Worm (Caenorhabditis elegans) whole organism, mixed stage, embryonic: Measurements from ENCODE around the gene C40H1.7.
A peak's percentile ranks its signal among the peaks of the same experiment; 100 is the strongest.

Source experiments
- M03D4.4 ChIP-seq: sonication (generic microtip); optimal IDR thresholded peaks from 2 replicates; lab custom pipeline; 2017; ENCODE audit warnings: mild to moderate bottlenecking, missing genetic modification characterization, missing compliant biosample characterization
- bed-3 ChIP-seq: fragments of 200-800 bp; sonication (Bioruptor generic); optimal IDR thresholded peaks from 3 replicates; lab custom pipeline; 2018; ENCODE audit warnings: mild to moderate bottlenecking, missing genetic modification characterization, moderate library complexity, missing compliant biosample characterization
- blmp-1 ChIP-seq: fragments of 150-350 bp; optimal IDR thresholded peaks from 2 replicates; lab custom pipeline; 2014; ENCODE audit warnings: missing biosample characterization, missing genetic modification characterization
- ceh-39 ChIP-seq: fragments of 150-350 bp; optimal IDR thresholded peaks from 2 replicates; lab custom pipeline; 2014; ENCODE audit warnings: missing biosample characterization, missing genetic modification characterization
- ceh-43 ChIP-seq: fragments of 200-800 bp; sonication (Bioruptor generic); optimal IDR thresholded peaks from 2 replicates; lab custom pipeline; 2018; ENCODE audit warnings: mild to moderate bottlenecking, missing genetic modification characterization, moderate library complexity, missing compliant biosample characterization
- ceh-83 ChIP-seq: fragments of 200-800 bp; sonication (Bioruptor generic); optimal IDR thresholded peaks from 2 replicates; lab custom pipeline; 2018; ENCODE audit warnings: mild to moderate bottlenecking, missing genetic modification characterization, missing compliant biosample characterization
- ces-1 ChIP-seq: fragments of 150-350 bp; optimal IDR thresholded peaks from 2 replicates; lab custom pipeline; 2014; ENCODE audit warnings: missing biosample characterization, missing genetic modification reagents, missing genetic modification characterization
- cnd-1 ChIP-seq: fragments of 200-800 bp; sonication (Bioruptor generic); optimal IDR thresholded peaks from 2 replicates; lab custom pipeline; 2018; ENCODE audit warnings: mild to moderate bottlenecking, missing genetic modification characterization, missing compliant biosample characterization
- drap-1 ChIP-seq: fragments of 200-800 bp; sonication (Bioruptor generic); optimal IDR thresholded peaks from 3 replicates; lab custom pipeline; 2018; ENCODE audit warnings: mild to moderate bottlenecking, missing genetic modification characterization, missing compliant biosample characterization
- elt-1 ChIP-seq: sonication (generic microtip); optimal IDR thresholded peaks from 2 replicates; lab custom pipeline; 2017; ENCODE audit warnings: missing genetic modification characterization, mild to moderate bottlenecking, missing compliant biosample characterization, antibody characterized with exemption, moderate library complexity, borderline replicate concordance; ENCODE audit not compliant: insufficient read depth
- elt-3 ChIP-seq: fragments of 150-350 bp; optimal IDR thresholded peaks from 2 replicates; lab custom pipeline; 2014; ENCODE audit warnings: missing biosample characterization, missing genetic modification characterization
- flh-1 ChIP-seq: fragments of 200-800 bp; sonication (Bioruptor generic); optimal IDR thresholded peaks from 2 replicates; lab custom pipeline; 2018; ENCODE audit warnings: mild to moderate bottlenecking, missing genetic modification characterization, moderate library complexity, missing compliant biosample characterization
- ham-2 ChIP-seq: fragments of 200-800 bp; sonication (Bioruptor generic); optimal IDR thresholded peaks from 2 replicates; lab custom pipeline; 2018; ENCODE audit warnings: mild to moderate bottlenecking, missing genetic modification characterization, missing compliant biosample characterization
- hlh-1 ChIP-seq: fragments of 150-350 bp; optimal IDR thresholded peaks from 2 replicates; lab custom pipeline; 2014; ENCODE audit warnings: missing biosample characterization, missing genetic modification reagents, missing genetic modification characterization
- lin-13 ChIP-seq: fragments of 150-350 bp; optimal IDR thresholded peaks from 2 replicates; lab custom pipeline; 2014; ENCODE audit warnings: missing biosample characterization, missing genetic modification characterization
- lsy-2 ChIP-seq: fragments of 150-350 bp; optimal IDR thresholded peaks from 2 replicates; lab custom pipeline; 2014; ENCODE audit warnings: missing biosample characterization, missing genetic modification characterization
- mab-5 ChIP-seq: fragments of 150-350 bp; optimal IDR thresholded peaks from 2 replicates; lab custom pipeline; 2014; ENCODE audit warnings: missing biosample characterization, missing genetic modification characterization
- mep-1 ChIP-seq: fragments of 150-350 bp; optimal IDR thresholded peaks from 2 replicates; lab custom pipeline; 2017; ENCODE audit warnings: missing biosample characterization, missing genetic modification reagents, missing genetic modification characterization, inconsistent platforms
- nhr-12 ChIP-seq: fragments of 150-350 bp; optimal IDR thresholded peaks from 2 replicates; lab custom pipeline; 2014; ENCODE audit warnings: missing biosample characterization, missing genetic modification characterization
- nhr-2 ChIP-seq: fragments of 150-350 bp; optimal IDR thresholded peaks from 2 replicates; lab custom pipeline; 2014; ENCODE audit warnings: missing biosample characterization, missing genetic modification characterization
- nhr-237 ChIP-seq: fragments of 150-350 bp; optimal IDR thresholded peaks from 2 replicates; lab custom pipeline; 2014; ENCODE audit warnings: missing biosample characterization, missing genetic modification characterization
- pha-4 ChIP-seq: fragments of 150-350 bp; optimal IDR thresholded peaks from 2 replicates; lab custom pipeline; 2018; ENCODE audit warnings: missing biosample characterization, missing genetic modification reagents, missing genetic modification characterization
- sem-2 ChIP-seq: fragments of 200-800 bp; sonication (Bioruptor generic); optimal IDR thresholded peaks from 2 replicates; lab custom pipeline; 2018; ENCODE audit warnings: mild to moderate bottlenecking, missing genetic modification characterization, missing compliant biosample characterization
- snpc-4 ChIP-seq: fragments of 150-350 bp; optimal IDR thresholded peaks from 2 replicates; lab custom pipeline; 2014; ENCODE audit warnings: missing biosample characterization, missing genetic modification characterization
- unc-120 ChIP-seq: sonication (generic microtip); optimal IDR thresholded peaks from 2 replicates; lab custom pipeline; 2017; ENCODE audit warnings: missing genetic modification characterization, missing compliant biosample characterization; ENCODE audit not compliant: poor library complexity, severe bottlenecking
- unc-39 ChIP-seq: fragments of 150-350 bp; optimal IDR thresholded peaks from 2 replicates; lab custom pipeline; 2014; ENCODE audit warnings: missing biosample characterization, missing genetic modification characterization
- unc-62 ChIP-seq: fragments of 150-350 bp; optimal IDR thresholded peaks from 2 replicates; lab custom pipeline; 2014; ENCODE audit warnings: missing biosample characterization, missing genetic modification reagents, missing genetic modification characterization
- zip-8 ChIP-seq: fragments of 150-350 bp; optimal IDR thresholded peaks from 2 replicates; lab custom pipeline; 2014; ENCODE audit warnings: missing biosample characterization, missing genetic modification characterization
- ztf-11 ChIP-seq: fragments of 150-350 bp; optimal IDR thresholded peaks from 2 replicates; lab custom pipeline; 2014; ENCODE audit warnings: missing biosample characterization, missing genetic modification characterization

The C40H1.7 gene

ce11 chrIII:9299116-9299515 lies 25.7 kb upstream of the C40H1.7 start:
- TF ChIP-seq unc-120 (tag; lab: Kevin White, UChicago) (no peak), ceh-39 (tag; lab: Kevin White, UChicago) (no peak), ceh-43 (GFP tag; lab: Kevin White, UChicago) (no peak), nhr-12 (tag; lab: Kevin White, UChicago) (no peak), pha-4 (tag; lab: Kevin White, UChicago) (no peak), nhr-237 (no peak), lsy-2 (tag; lab: Kevin White, UChicago) (no peak), mab-5 (tag; lab: Kevin White, UChicago) (no peak)

- no peak for TF ChIP-seq elt-3
- no peak for TF ChIP-seq nhr-2 (tag; lab: Kevin White, UChicago)
- TF ChIP-seq pha-4 (tag; lab: Kevin White, UChicago) = no peak
- TF ChIP-seq unc-120 (tag; lab: Kevin White, UChicago) = no peak
- no peak for TF ChIP-seq ces-1 (GFP tag; lab: Kevin White, UChicago)
- no peak for TF ChIP-seq cnd-1 (tag; lab: Kevin White, UChicago)
- no peak for TF ChIP-seq lsy-2 (tag; lab: Kevin White, UChicago)
- no peak for TF ChIP-seq mep-1 (tag; lab: Kevin White, UChicago)
- TF ChIP-seq unc-62 = no peak
- TF ChIP-seq hlh-1 (tag; lab: Kevin White, UChicago) = no peak
Observed at ce11 chrIII:9299919-9300318, 24.9 kb upstream of the C40H1.7 start, which contains the start of gene K01B6.3. Gene K01B6.3, plus strand, starts transcription at chrIII:9300219.

- TF ChIP-seq blmp-1 (tag; lab: Kevin White, UChicago) (peak; percentile 69), elt-1 (tag; lab: Kevin White, UChicago) (no peak)
- TF ChIP-seq, all 35 proteins: peak for 1
Observed at ce11 chrIII:9300670-9301069, 24.2 kb upstream of the C40H1.7 start.

ce11 chrIII:9306596-9306995 lies 18.2 kb upstream of the C40H1.7 start, which contains the start of gene srx-45:
Gene srx-45, minus strand, starts transcription at chrIII:9306696.
- TF ChIP-seq zip-8 (tag; lab: Kevin White, UChicago) = no peak
- TF ChIP-seq bed-3 (GFP tag; lab: Kevin White, UChicago) = no peak
- TF ChIP-seq pha-4 (tag; lab: Kevin White, UChicago) = no peak
- TF ChIP-seq flh-1 (GFP tag; lab: Kevin White, UChicago) = no peak
- TF ChIP-seq cnd-1 (tag; lab: Kevin White, UChicago) = no peak
- TF ChIP-seq ces-1 (GFP tag; lab: Kevin White, UChicago) = no peak
- no peak for TF ChIP-seq blmp-1 (tag; lab: Kevin White, UChicago)

ce11 chrIII:9309840-9310239 lies 15.0 kb upstream of the C40H1.7 start:
- TF ChIP-seq lsy-2 (tag; lab: Kevin White, UChicago) = no peak
- no peak for TF ChIP-seq nhr-237
- no peak for TF ChIP-seq zip-8 (tag; lab: Kevin White, UChicago)
- no peak for TF ChIP-seq unc-120 (tag; lab: Kevin White, UChicago)
- TF ChIP-seq ceh-43 (GFP tag; lab: Kevin White, UChicago) = no peak
- TF ChIP-seq drap-1 = no peak
- TF ChIP-seq sem-2 = no peak
- TF ChIP-seq unc-39 (tag; lab: Kevin White, UChicago) = no peak
- TF ChIP-seq lin-13 (tag; lab: Kevin White, UChicago) = no peak
- TF ChIP-seq mep-1 (tag; lab: Kevin White, UChicago) = no peak
- no peak for TF ChIP-seq nhr-12 (tag; lab: Kevin White, UChicago)
- no peak for TF ChIP-seq ceh-39 (tag; lab: Kevin White, UChicago)
- TF ChIP-seq ces-1 (GFP tag; lab: Kevin White, UChicago) = no peak
- TF ChIP-seq snpc-4 (tag; lab: Kevin White, UChicago) = no peak
- no peak for TF ChIP-seq unc-62
- TF ChIP-seq flh-1 (GFP tag; lab: Kevin White, UChicago) = no peak
- TF ChIP-seq ztf-11 (tag; lab: Kevin White, UChicago) = no peak
- no peak for TF ChIP-seq nhr-2 (tag; lab: Kevin White, UChicago)
- TF ChIP-seq cnd-1 (tag; lab: Kevin White, UChicago) = no peak

- no peak for TF ChIP-seq elt-3
- TF ChIP-seq snpc-4 (tag; lab: Kevin White, UChicago) = no peak
- no peak for TF ChIP-seq unc-120 (tag; lab: Kevin White, UChicago)
- TF ChIP-seq ces-1 (GFP tag; lab: Kevin White, UChicago) = no peak
- no peak for TF ChIP-seq mab-5 (tag; lab: Kevin White, UChicago)
- no peak for TF ChIP-seq pha-4 (tag; lab: Kevin White, UChicago)
- TF ChIP-seq hlh-1 (tag; lab: Kevin White, UChicago) = no peak
- no peak for TF ChIP-seq unc-62
- TF ChIP-seq ceh-83 (GFP tag; lab: Kevin White, UChicago) = no peak
- no peak for TF ChIP-seq zip-8 (tag; lab: Kevin White, UChicago)
- TF ChIP-seq elt-1 (tag; lab: Kevin White, UChicago) = no peak
- TF ChIP-seq ceh-43 (GFP tag; lab: Kevin White, UChicago) = no peak
- TF ChIP-seq flh-1 (GFP tag; lab: Kevin White, UChicago) = no peak
- no peak for TF ChIP-seq ham-2 (GFP tag; lab: Kevin White, UChicago)
- TF ChIP-seq M03D4.4 = no peak
- TF ChIP-seq bed-3 (GFP tag; lab: Kevin White, UChicago) = no peak
- TF ChIP-seq nhr-237 = no peak
- no peak for TF ChIP-seq nhr-12 (tag; lab: Kevin White, UChicago)
- TF ChIP-seq, all 35 proteins: peak for 0
Observed at ce11 chrIII:9314476-9314875, 10.3 kb upstream of the C40H1.7 start, which contains the start of gene C40H1.8. Gene C40H1.8, plus strand, starts transcription at chrIII:9314717.
